Fruit fly (Drosophila melanogaster) whole organism, pupa: Measurements from ENCODE around the gene eff.

Source experiments
- CG10348 ChIP-seq: fragments of 200-800 bp; sonication (Bioruptor generic); IDR thresholded peaks from 2 replicates; pipeline ENCODE4 v1.3.6; 2022; ENCODE audit warnings: missing biosample characterization, missing genetic modification characterization
- CG12605 ChIP-seq: fragments of 200-800 bp; sonication (Bioruptor generic); IDR thresholded peaks from 2 replicates; pipeline ENCODE4 v1.3.6; 2022; ENCODE audit warnings: missing biosample characterization, missing genetic modification characterization
- CG13204 ChIP-seq: fragments of 200-800 bp; sonication (Bioruptor generic); optimal IDR thresholded peaks from 2 replicates; lab custom pipeline; 2018; ENCODE audit warnings: missing biosample characterization, mild to moderate bottlenecking, missing genetic modification characterization, moderate library complexity
- CG14655 ChIP-seq: fragments of 200-800 bp; sonication (Bioruptor generic); optimal IDR thresholded peaks from 3 replicates; lab custom pipeline; 2017; ENCODE audit warnings: mild to moderate bottlenecking, missing biosample characterization, missing genetic modification reagents, missing genetic modification characterization
- CG15710 ChIP-seq: fragments of 200-800 bp; sonication (Bioruptor generic); optimal IDR thresholded peaks from 2 replicates; lab custom pipeline; 2018; ENCODE audit warnings: missing biosample characterization, mild to moderate bottlenecking, missing genetic modification characterization, moderate library complexity
- CG17806 ChIP-seq: fragments of 200-800 bp; sonication (Bioruptor generic); optimal IDR thresholded peaks from 2 replicates; lab custom pipeline; 2018; ENCODE audit warnings: missing biosample characterization, mild to moderate bottlenecking, missing genetic modification characterization, moderate library complexity
- CG32121 ChIP-seq: fragments of 200-800 bp; sonication (Bioruptor generic); IDR thresholded peaks from 2 replicates; pipeline ENCODE4 v1.3.6; 2022; ENCODE audit warnings: missing biosample characterization, missing genetic modification characterization
- CG34367 ChIP-seq: fragments of 200-800 bp; sonication (Bioruptor generic); optimal IDR thresholded peaks from 2 replicates; lab custom pipeline; 2018; ENCODE audit warnings: missing biosample characterization, mild to moderate bottlenecking, missing genetic modification characterization
- CG4496 ChIP-seq: fragments of 200-800 bp; sonication (Bioruptor generic); IDR thresholded peaks from 3 replicates; pipeline ENCODE4 v1.3.6; 2022; ENCODE audit warnings: missing biosample characterization, missing genetic modification characterization
- CG8159 ChIP-seq: fragments of 200-800 bp; sonication (Bioruptor generic); optimal IDR thresholded peaks from 3 replicates; lab custom pipeline; 2018; ENCODE audit warnings: missing biosample characterization, mild to moderate bottlenecking, missing genetic modification characterization, moderate library complexity
- CG8301 ChIP-seq: fragments of 200-800 bp; sonication (Bioruptor generic); optimal IDR thresholded peaks from 2 replicates; lab custom pipeline; 2018; ENCODE audit warnings: missing biosample characterization, mild to moderate bottlenecking, missing genetic modification characterization
- CG9948 ChIP-seq: fragments of 200-800 bp; sonication (Bioruptor generic); optimal IDR thresholded peaks from 2 replicates; lab custom pipeline; 2018; ENCODE audit warnings: missing biosample characterization, mild to moderate bottlenecking, missing genetic modification characterization, moderate library complexity
- D1 ChIP-seq: fragments of 200-800 bp; sonication (Bioruptor generic); optimal IDR thresholded peaks from 2 replicates; lab custom pipeline; 2018; ENCODE audit warnings: missing biosample characterization, mild to moderate bottlenecking, missing genetic modification characterization, moderate library complexity
- EcR ChIP-seq: fragments of 200-800 bp; sonication (Bioruptor generic); optimal IDR thresholded peaks from 3 replicates; lab custom pipeline; 2019; ENCODE audit warnings: missing biosample characterization, missing genetic modification characterization, mild to moderate bottlenecking, moderate library complexity, missing genetic modification reagents
- Ets98B ChIP-seq: fragments of 200-800 bp; sonication (Bioruptor generic); IDR thresholded peaks from 2 replicates; pipeline ENCODE4 v1.3.6; 2022; ENCODE audit warnings: missing biosample characterization, missing genetic modification characterization
- Pif1A ChIP-seq: fragments of 200-800 bp; sonication (Bioruptor generic); optimal IDR thresholded peaks from 3 replicates; lab custom pipeline; 2016; ENCODE audit warnings: missing biosample characterization, missing genetic modification characterization
- Pif1B ChIP-seq: fragments of 200-800 bp; sonication (Bioruptor generic); optimal IDR thresholded peaks from 3 replicates; lab custom pipeline; 2016; ENCODE audit warnings: missing biosample characterization, missing genetic modification characterization
- Snoo ChIP-seq: fragments of 200-800 bp; sonication (Bioruptor generic); optimal IDR thresholded peaks from 3 replicates; lab custom pipeline; 2017; ENCODE audit warnings: missing biosample characterization, mild to moderate bottlenecking, missing genetic modification characterization, inconsistent platforms
- fd96Ca ChIP-seq: fragments of 200-800 bp; sonication (Bioruptor generic); IDR thresholded peaks from 3 replicates; pipeline ENCODE4 v1.3.6; 2022; ENCODE audit warnings: missing biosample characterization, missing genetic modification characterization
- gl ChIP-seq: fragments of 200-800 bp; sonication (Bioruptor generic); optimal IDR thresholded peaks from 2 replicates; lab custom pipeline; 2018; ENCODE audit warnings: missing biosample characterization, mild to moderate bottlenecking, missing genetic modification characterization
- rn ChIP-seq: fragments of 200-800 bp; sonication (Bioruptor generic); IDR thresholded peaks from 2 replicates; pipeline ENCODE4 v1.3.6; 2022; ENCODE audit warnings: missing biosample characterization, missing genetic modification characterization

Gene eff

dm6 chr3R:14708948-14709385 is 32.2 kb downstream of the eff start:
- TF ChIP-seq gl (tag; lab: Kevin White, UChicago): peak; percentile 2
- TF ChIP-seq CG34367 (tag; lab: Kevin White, UChicago): no peak
- peak; percentile 5 for TF ChIP-seq EcR (GFP tag; lab: Kevin White, UChicago)
- TF ChIP-seq rn (GFP tag; lab: Robert Waterston, UW): no peak

DNA sequence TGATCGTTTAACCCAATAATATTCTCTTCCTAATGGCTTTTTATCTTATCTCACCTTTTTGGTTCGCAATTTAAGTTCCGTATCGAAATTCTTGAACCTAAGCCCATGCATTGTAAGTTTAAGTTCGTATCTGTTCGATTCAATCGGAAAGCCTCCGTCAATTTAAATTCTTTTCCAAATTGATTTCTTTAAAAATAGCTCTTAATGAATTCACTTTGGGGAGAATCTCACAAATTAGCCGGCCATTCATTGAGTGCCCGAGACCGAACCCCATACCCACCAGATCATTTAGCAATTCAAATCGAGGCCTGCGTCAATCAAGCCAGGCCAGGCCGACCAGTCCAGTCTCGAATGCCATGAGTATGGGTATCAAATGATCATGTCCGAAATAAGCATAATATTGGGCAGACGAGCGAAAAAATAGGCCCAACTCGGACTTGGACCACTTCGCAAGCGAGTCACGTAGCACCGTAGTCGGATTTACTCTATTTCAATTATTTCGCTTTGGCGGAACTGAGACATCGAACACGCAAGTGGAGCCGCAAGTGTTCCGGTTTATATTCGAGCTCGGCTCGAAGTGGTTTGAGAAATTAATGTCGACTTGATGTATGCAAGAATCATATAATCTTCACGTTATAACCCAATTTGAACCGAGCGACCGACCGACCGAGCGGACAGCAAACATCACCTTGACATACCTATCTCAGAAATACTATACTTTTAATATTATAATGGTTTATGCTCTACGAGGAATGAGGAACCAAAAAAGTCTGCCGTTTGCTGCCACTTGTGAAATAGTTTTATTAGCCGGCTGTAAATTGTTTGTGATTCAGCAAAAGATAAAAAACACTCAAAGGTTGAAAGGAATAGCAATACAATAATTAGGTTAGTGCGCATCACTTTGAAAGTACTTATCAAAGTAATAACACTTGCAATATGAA is 33.1 kb downstream of the eff start:
- TF ChIP-seq CG10348 (GFP tag; lab: Robert Waterston, UW) (no peak), gl (tag; lab: Kevin White, UChicago) (no peak)
- TF ChIP-seq, all 21 proteins: peak for 0

DNA sequence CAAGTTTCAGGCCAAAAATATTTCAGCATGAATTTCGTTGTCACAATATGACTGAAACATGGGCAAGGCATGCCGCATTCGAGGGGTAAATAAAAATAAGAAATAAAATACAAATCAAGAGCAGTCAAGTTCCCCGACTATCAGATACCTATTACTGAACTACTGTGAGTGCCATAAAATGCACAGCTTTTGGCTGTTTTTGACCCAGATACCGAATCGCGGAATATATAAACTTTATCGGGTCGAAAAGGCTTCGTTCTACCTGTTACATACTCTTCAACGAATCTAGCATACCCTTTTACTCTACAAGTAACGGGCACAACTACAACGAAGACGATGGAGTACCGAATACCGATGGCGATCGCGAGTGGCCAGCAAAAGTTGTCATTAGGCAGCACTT is 34.3 kb downstream of the eff start:
- TF ChIP-seq CG34367 (tag; lab: Kevin White, UChicago): no peak
- peak; percentile 29; the same call in 1 of the 2 replicates for TF ChIP-seq CG10348 (GFP tag; lab: Robert Waterston, UW)
- peak; percentile 66 for TF ChIP-seq Snoo (tag; lab: Kevin White, UChicago)
- peak; percentile 66 for TF ChIP-seq Ets98B (GFP tag; lab: Robert Waterston, UW)
- TF ChIP-seq CG17806 (tag; lab: Kevin White, UChicago): peak; percentile 10
- TF ChIP-seq CG8159 (tag; lab: Kevin White, UChicago): peak; percentile 48
- TF ChIP-seq CG9948: no peak
- no peak for TF ChIP-seq gl (tag; lab: Kevin White, UChicago)
- TF ChIP-seq CG4496 (GFP tag; lab: Robert Waterston, UW): peak; percentile 87
- peak; percentile 81 for TF ChIP-seq CG32121 (GFP tag; lab: Robert Waterston, UW)
- TF ChIP-seq CG13204: no peak
- no peak for TF ChIP-seq D1 (tag; lab: Kevin White, UChicago)
- peak; percentile 42 for TF ChIP-seq CG15710 (tag; lab: Kevin White, UChicago)
- peak; percentile 26 for TF ChIP-seq Pif1B (GFP tag; lab: Kevin White, UChicago)
- no peak for TF ChIP-seq rn (GFP tag; lab: Robert Waterston, UW)
- TF ChIP-seq CG8301 (tag; lab: Kevin White, UChicago): no peak
- TF ChIP-seq fd96Ca: peak; percentile 85
- no peak for TF ChIP-seq CG14655
- peak; percentile 56 for TF ChIP-seq Pif1A (GFP tag; lab: Kevin White, UChicago)
- TF ChIP-seq EcR (GFP tag; lab: Kevin White, UChicago): no peak
- TF ChIP-seq CG12605: no peak

DNA sequence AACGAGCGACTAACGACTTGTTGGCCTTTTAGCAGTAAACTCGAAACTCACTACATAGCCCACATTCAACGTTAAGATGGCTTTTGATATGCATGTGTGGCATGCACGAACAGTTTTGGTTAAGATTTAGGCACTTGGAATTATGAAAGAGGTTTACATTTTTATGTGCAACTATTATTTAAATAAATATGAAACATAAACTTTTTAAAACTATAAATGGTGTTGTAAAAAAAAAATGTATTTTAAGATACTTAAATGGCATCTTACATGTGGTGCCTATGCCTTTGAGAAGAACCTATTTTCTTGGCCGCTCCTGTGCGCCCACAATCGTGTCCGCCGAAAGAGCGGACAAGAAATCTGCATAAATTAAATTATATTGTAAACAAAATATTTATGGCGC is 34.8 kb downstream of the eff start:
- TF ChIP-seq CG8159 (tag; lab: Kevin White, UChicago): no peak
- TF ChIP-seq CG9948: peak; percentile 4
- no peak for TF ChIP-seq CG10348 (GFP tag; lab: Robert Waterston, UW)
- TF ChIP-seq Snoo (tag; lab: Kevin White, UChicago): no peak
- TF ChIP-seq rn (GFP tag; lab: Robert Waterston, UW): no peak
- no peak for TF ChIP-seq CG15710 (tag; lab: Kevin White, UChicago)
- TF ChIP-seq Pif1B (GFP tag; lab: Kevin White, UChicago): no peak
- TF ChIP-seq CG32121 (GFP tag; lab: Robert Waterston, UW): peak; percentile 34; the same call in 1 of the 2 replicates
- no peak for TF ChIP-seq CG14655
- no peak for TF ChIP-seq fd96Ca
- no peak for TF ChIP-seq gl (tag; lab: Kevin White, UChicago)
- TF ChIP-seq CG34367 (tag; lab: Kevin White, UChicago): no peak
- no peak for TF ChIP-seq CG8301 (tag; lab: Kevin White, UChicago)
- TF ChIP-seq EcR (GFP tag; lab: Kevin White, UChicago): no peak
- TF ChIP-seq D1 (tag; lab: Kevin White, UChicago): no peak
- TF ChIP-seq CG13204: no peak
- TF ChIP-seq CG12605: no peak
- 0 out of 3 replicates have a peak, but pooled peaks have one; percentile 20 for TF ChIP-seq CG4496 (GFP tag; lab: Robert Waterston, UW)
- peak; percentile 41; the same call in 1 of the 2 replicates for TF ChIP-seq Ets98B (GFP tag; lab: Robert Waterston, UW)
- TF ChIP-seq Pif1A (GFP tag; lab: Kevin White, UChicago): no peak
- no peak for TF ChIP-seq CG17806 (tag; lab: Kevin White, UChicago)

- no peak; the same call in 1 of the 2 replicates for TF ChIP-seq Ets98B (GFP tag; lab: Robert Waterston, UW)
- TF ChIP-seq gl (tag; lab: Kevin White, UChicago): no peak
- TF ChIP-seq CG32121 (GFP tag; lab: Robert Waterston, UW): peak; percentile 42; the same call in 1 of the 2 replicates
- TF ChIP-seq fd96Ca: peak; percentile 28; the same call in 1 of the 3 replicates
- no peak for TF ChIP-seq CG13204
- no peak for TF ChIP-seq CG14655
- peak; percentile 33 for TF ChIP-seq EcR (GFP tag; lab: Kevin White, UChicago)
- no peak for TF ChIP-seq CG9948
Measured at dm6 chr3R:14705270-14705669, 35.8 kb downstream of the eff start.
